Fruit fly (Drosophila melanogaster) whole organism, embryonic: ENCODE measurements around the gene CG1840.

Experiments
- Atf3 ChIP-seq: fragments of 200-800 bp; sonication (Bioruptor generic); optimal IDR thresholded peaks from 3 replicates; lab custom pipeline; 2016; ENCODE audit warnings: missing biosample characterization, missing genetic modification characterization
- B-H2 ChIP-seq: fragments of 200-800 bp; sonication (Bioruptor generic); optimal IDR thresholded peaks from 2 replicates; lab custom pipeline; 2018; ENCODE audit warnings: missing biosample characterization, mild to moderate bottlenecking, missing genetic modification characterization
- CG13424 ChIP-seq: fragments of 200-800 bp; sonication (Bioruptor generic); optimal IDR thresholded peaks from 2 replicates; lab custom pipeline; 2019; ENCODE audit warnings: missing biosample characterization, mild to moderate bottlenecking, missing genetic modification characterization, moderate library complexity
- CG15073 ChIP-seq: fragments of 200-800 bp; sonication (Bioruptor generic); optimal IDR thresholded peaks from 2 replicates; lab custom pipeline; 2016; ENCODE audit warnings: missing biosample characterization, missing genetic modification characterization
- CG1647 ChIP-seq: fragments of 200-800 bp; sonication (Bioruptor generic); optimal IDR thresholded peaks from 3 replicates; lab custom pipeline; 2016; ENCODE audit warnings: missing biosample characterization, missing genetic modification characterization
- CG34376 ChIP-seq: fragments of 200-800 bp; sonication (Bioruptor generic); optimal IDR thresholded peaks from 2 replicates; lab custom pipeline; 2018; ENCODE audit warnings: missing biosample characterization, mild to moderate bottlenecking, missing genetic modification characterization
- CG4360 ChIP-seq: fragments of 200-800 bp; sonication (Bioruptor generic); IDR thresholded peaks from 2 replicates; pipeline ENCODE4 v1.3.6; 2022; ENCODE audit warnings: missing biosample characterization, missing genetic modification characterization
- CG4730 ChIP-seq: fragments of 200-800 bp; sonication (Bioruptor generic); IDR thresholded peaks from 2 replicates; pipeline ENCODE4 v1.3.6; 2022; ENCODE audit warnings: missing biosample characterization, missing genetic modification characterization
- CG6175 ChIP-seq: fragments of 200-800 bp; sonication (Bioruptor generic); IDR thresholded peaks from 3 replicates; pipeline ENCODE4 v1.3.6; 2022; ENCODE audit warnings: missing biosample characterization, missing genetic modification characterization
- CG6765 ChIP-seq: fragments of 200-800 bp; sonication (Bioruptor generic); optimal IDR thresholded peaks from 3 replicates; lab custom pipeline; 2017; ENCODE audit warnings: missing biosample characterization, mild to moderate bottlenecking, missing genetic modification characterization
- CG6791 ChIP-seq: fragments of 200-800 bp; sonication (Bioruptor generic); IDR thresholded peaks from 3 replicates; pipeline ENCODE4 v1.3.6; 2022; ENCODE audit warnings: missing biosample characterization, missing genetic modification characterization; ENCODE audit not compliant: partially characterized antibody
- CG8944 ChIP-seq: fragments of 200-800 bp; sonication (Bioruptor generic); optimal IDR thresholded peaks from 3 replicates; lab custom pipeline; 2016; ENCODE audit warnings: missing biosample characterization, missing genetic modification characterization
- CG9797 ChIP-seq: fragments of 200-800 bp; sonication (Bioruptor generic); optimal IDR thresholded peaks from 3 replicates; lab custom pipeline; 2018; ENCODE audit warnings: missing biosample characterization, mild to moderate bottlenecking, missing genetic modification characterization
- Dad ChIP-seq: fragments of 200-800 bp; sonication (Bioruptor generic); optimal IDR thresholded peaks from 3 replicates; lab custom pipeline; 2016; ENCODE audit warnings: missing biosample characterization, missing genetic modification characterization
- Dbx ChIP-seq: fragments of 200-800 bp; sonication (Bioruptor generic); IDR thresholded peaks from 3 replicates; pipeline ENCODE4 v1.3.6; 2022; ENCODE audit warnings: missing biosample characterization, missing genetic modification characterization
- Drgx ChIP-seq: fragments of 200-800 bp; sonication (Bioruptor generic); IDR thresholded peaks from 2 replicates; pipeline ENCODE4 v1.3.6; 2022; ENCODE audit warnings: missing biosample characterization, missing genetic modification characterization
- Ets65A ChIP-seq: fragments of 200-800 bp; sonication (Bioruptor generic); peaks from one replicate; lab custom pipeline; 2016; ENCODE audit warnings: missing biosample characterization, missing genetic modification characterization
- Ets97D ChIP-seq: fragments of 200-800 bp; sonication (Bioruptor generic); optimal IDR thresholded peaks from 3 replicates; lab custom pipeline; 2016; ENCODE audit warnings: missing biosample characterization, missing genetic modification characterization
- Hmr ChIP-seq: fragments of 200-800 bp; sonication (Bioruptor generic); optimal IDR thresholded peaks from 3 replicates; lab custom pipeline; 2017; ENCODE audit warnings: mild to moderate bottlenecking, missing biosample characterization, missing genetic modification reagents, missing genetic modification characterization
- Med ChIP-seq: fragments of 200-800 bp; sonication (Bioruptor generic); peaks from one replicate; lab custom pipeline; 2016; ENCODE audit warnings: missing biosample characterization, missing genetic modification characterization, mild to moderate bottlenecking, inconsistent platforms, moderate library complexity
- Pdp1 ChIP-seq, 2 experiments: fragments of 200-800 bp; sonication (Bioruptor generic); optimal IDR thresholded peaks; 3 replicates each; lab custom pipeline; 2016; ENCODE audit warnings: missing biosample characterization in 2 of 2, missing genetic modification characterization in 2 of 2, mild to moderate bottlenecking in 1 of 2, moderate library complexity in 1 of 2
- Scr ChIP-seq: fragments of 200-800 bp; sonication (Bioruptor generic); IDR thresholded peaks from 2 replicates; pipeline ENCODE4 v1.3.6; 2022; ENCODE audit warnings: missing biosample characterization, missing genetic modification characterization; ENCODE audit not compliant: partially characterized antibody
- Sry-δ ChIP-seq: fragments of 200-800 bp; sonication (Bioruptor generic); optimal IDR thresholded peaks from 2 replicates; lab custom pipeline; 2016; ENCODE audit warnings: missing biosample characterization, missing genetic modification characterization
- al ChIP-seq: fragments of 200-800 bp; sonication (Bioruptor generic); IDR thresholded peaks from 2 replicates; pipeline ENCODE4 v1.3.6; 2022; ENCODE audit warnings: missing biosample characterization, missing genetic modification characterization
- cg ChIP-seq: fragments of 200-800 bp; sonication (Bioruptor generic); optimal IDR thresholded peaks from 3 replicates; lab custom pipeline; 2019; ENCODE audit warnings: missing biosample characterization, mild to moderate bottlenecking, missing genetic modification characterization, moderate library complexity
- chif ChIP-seq, 2 experiments: fragments of 200-800 bp; sonication (Bioruptor generic); optimal IDR thresholded peaks; 3 replicates each; lab custom pipeline; 2016; ENCODE audit warnings: missing biosample characterization in 2 of 2, missing genetic modification characterization in 2 of 2
- chm ChIP-seq: fragments of 200-800 bp; sonication (Bioruptor generic); IDR thresholded peaks from 2 replicates; pipeline ENCODE4 v1.3.6; 2022; ENCODE audit warnings: missing biosample characterization, missing genetic modification characterization
- cwo ChIP-seq: fragments of 200-800 bp; sonication (Bioruptor generic); optimal IDR thresholded peaks from 3 replicates; lab custom pipeline; 2017; ENCODE audit warnings: missing biosample characterization, missing genetic modification characterization, mild to moderate bottlenecking, moderate library complexity, missing genetic modification reagents
- disco-r ChIP-seq: fragments of 200-800 bp; sonication (Bioruptor generic); optimal IDR thresholded peaks from 2 replicates; lab custom pipeline; 2016; ENCODE audit warnings: missing biosample characterization, missing genetic modification characterization
- exex ChIP-seq: fragments of 200-800 bp; sonication (Bioruptor generic); optimal IDR thresholded peaks from 4 replicates; lab custom pipeline; 2018; ENCODE audit warnings: missing biosample characterization, mild to moderate bottlenecking, missing genetic modification characterization, moderate library complexity
- gcm ChIP-seq: fragments of 200-800 bp; sonication (Bioruptor generic); optimal IDR thresholded peaks from 2 replicates; lab custom pipeline; 2019; ENCODE audit warnings: missing biosample characterization, mild to moderate bottlenecking, missing genetic modification characterization, moderate library complexity
- grau ChIP-seq: fragments of 200-800 bp; optimal IDR thresholded peaks from 3 replicates; lab custom pipeline; 2019; ENCODE audit warnings: missing biosample characterization, mild to moderate bottlenecking, missing genetic modification characterization, moderate library complexity
- grn ChIP-seq: fragments of 200-800 bp; sonication (Bioruptor generic); optimal IDR thresholded peaks from 3 replicates; lab custom pipeline; 2017; ENCODE audit warnings: missing biosample characterization, missing genetic modification characterization
- her ChIP-seq: fragments of 200-800 bp; sonication (Bioruptor generic); optimal IDR thresholded peaks from 2 replicates; lab custom pipeline; 2016; ENCODE audit warnings: missing biosample characterization, missing genetic modification characterization
- lilli ChIP-seq: fragments of 200-800 bp; sonication (Bioruptor generic); optimal IDR thresholded peaks from 3 replicates; lab custom pipeline; 2016; ENCODE audit warnings: missing biosample characterization, missing genetic modification characterization
- luna ChIP-seq: fragments of 200-800 bp; sonication (Bioruptor generic); optimal IDR thresholded peaks from 2 replicates; lab custom pipeline; 2016; ENCODE audit warnings: missing biosample characterization, missing genetic modification characterization
- mirr ChIP-seq: fragments of 200-800 bp; sonication (Bioruptor generic); optimal IDR thresholded peaks from 3 replicates; lab custom pipeline; 2018; ENCODE audit warnings: missing biosample characterization, mild to moderate bottlenecking, missing genetic modification characterization
- p53 ChIP-seq: fragments of 200-800 bp; sonication (Bioruptor generic); optimal IDR thresholded peaks from 2 replicates; lab custom pipeline; 2016; ENCODE audit warnings: missing biosample characterization, missing genetic modification characterization
- pita ChIP-seq: fragments of 200-800 bp; sonication (Bioruptor generic); optimal IDR thresholded peaks from 2 replicates; lab custom pipeline; 2017; ENCODE audit warnings: missing biosample characterization, mild to moderate bottlenecking, missing genetic modification characterization
- row ChIP-seq: fragments of 200-800 bp; sonication (Bioruptor generic); IDR thresholded peaks from 3 replicates; pipeline ENCODE4 v1.3.6; 2022; ENCODE audit warnings: missing biosample characterization, missing genetic modification characterization
- sc ChIP-seq, 3 experiments: fragments of >200 bp in 2 of 3; fragments of 200-800 bp in 1 of 3; sonication (Bioruptor generic) in 1 of 3; optimal IDR thresholded peaks; 2 replicates in 2 of 3; 3 replicates in 1 of 3; lab custom pipeline; 2017; ENCODE audit warnings: mild to moderate bottlenecking in 1 of 3, missing biosample characterization in 1 of 3, missing genetic modification characterization in 1 of 3, missing genetic modification reagents in 1 of 3
- sd ChIP-seq: fragments of 200-800 bp; sonication (Bioruptor generic); optimal IDR thresholded peaks from 3 replicates; lab custom pipeline; 2018; ENCODE audit warnings: missing biosample characterization, mild to moderate bottlenecking, missing genetic modification characterization, moderate library complexity
- stwl ChIP-seq: fragments of 200-800 bp; sonication (Bioruptor generic); optimal IDR thresholded peaks from 3 replicates; lab custom pipeline; 2018; ENCODE audit warnings: missing biosample characterization, mild to moderate bottlenecking, missing genetic modification characterization, moderate library complexity
- sug ChIP-seq: fragments of 200-800 bp; optimal IDR thresholded peaks from 2 replicates; lab custom pipeline; 2019; ENCODE audit warnings: missing biosample characterization, mild to moderate bottlenecking, missing genetic modification characterization, moderate library complexity
- tgo ChIP-seq: fragments of 200-800 bp; sonication (Bioruptor generic); IDR thresholded peaks from 3 replicates; pipeline ENCODE4 v1.3.6; 2022; ENCODE audit warnings: missing biosample characterization, missing genetic modification characterization
- tna ChIP-seq: fragments of 200-800 bp; sonication (Bioruptor generic); IDR thresholded peaks from 2 replicates; pipeline ENCODE4 v1.3.6; 2022; ENCODE audit warnings: missing biosample characterization, missing genetic modification characterization; ENCODE audit not compliant: partially characterized antibody
- unpg ChIP-seq: fragments of 200-800 bp; sonication (Bioruptor generic); optimal IDR thresholded peaks from 3 replicates; lab custom pipeline; 2018; ENCODE audit warnings: missing biosample characterization, mild to moderate bottlenecking, missing genetic modification characterization, moderate library complexity

CG1840 gene

DNA sequence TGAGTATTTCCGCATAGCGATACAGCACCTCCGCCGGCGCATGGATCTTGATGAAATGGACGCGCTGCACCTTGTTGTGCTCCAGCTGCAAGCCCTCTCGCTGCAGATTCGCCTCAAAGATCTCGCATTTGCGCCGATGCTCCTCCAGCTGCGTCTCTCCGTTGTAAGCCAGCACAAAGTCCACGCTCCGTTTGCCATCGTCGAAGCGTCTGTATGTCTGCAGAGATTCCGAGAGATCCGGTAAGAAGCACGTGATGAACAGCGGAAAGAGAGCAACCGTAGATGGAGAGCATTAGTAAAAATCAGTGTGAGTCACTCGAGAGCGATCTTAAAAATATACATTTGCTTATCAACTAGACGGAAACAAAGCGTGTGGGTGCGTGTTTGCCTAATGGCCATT, 6.5 kb upstream of the CG1840 start (continued):
- TF ChIP-seq B-H2 (no peak), CG9797 (no peak), CG6765 (GFP tag; lab: Kevin White, UChicago) (no peak), cwo (GFP tag; lab: Kevin White, UChicago) (peak; percentile 76)

DNA sequence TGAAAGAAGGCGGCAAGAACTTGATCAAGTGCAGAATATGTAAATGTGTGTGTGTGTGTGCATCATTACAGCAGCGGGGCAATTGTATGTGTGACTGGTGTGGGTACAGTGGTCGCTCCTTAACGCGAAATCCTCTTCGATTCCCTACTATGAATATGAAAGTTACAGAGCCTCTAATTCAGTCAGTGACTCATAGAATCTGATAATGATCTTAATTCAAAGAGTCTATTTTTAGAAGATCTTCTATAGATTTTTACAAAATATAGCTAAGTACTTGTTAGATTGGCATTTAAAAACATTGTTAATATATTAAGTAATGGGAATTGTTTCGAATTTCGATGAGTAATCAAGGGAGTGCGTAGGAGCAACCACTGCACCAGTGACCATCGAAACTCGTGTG, 5.7 kb upstream of the CG1840 start:
- no peak for TF ChIP-seq sc (optimal IDR thresholded peaks at IDR 0.05; lab: Kevin White, UChicago)
- TF ChIP-seq sc (GFP tag; optimal IDR thresholded peaks at IDR 0.05; lab: Kevin White, UChicago) = no peak
- peak; percentile 22 for TF ChIP-seq cg (GFP tag; lab: Kevin White, UChicago)
- no peak for TF ChIP-seq CG6175 (GFP tag; lab: Robert Waterston, UW)
- no peak for TF ChIP-seq Sry-δ (GFP tag; lab: Kevin White, UChicago)
- no peak for TF ChIP-seq Dbx (GFP tag; lab: Robert Waterston, UW)
- peak; percentile 68 for TF ChIP-seq grau (tag; lab: Kevin White, UChicago)
- no peak for TF ChIP-seq CG4360 (GFP tag; lab: Robert Waterston, UW)
- no peak for TF ChIP-seq p53 (GFP tag; lab: Kevin White, UChicago)
- TF ChIP-seq pita (GFP tag; lab: Kevin White, UChicago) = no peak
- TF ChIP-seq stwl (tag; lab: Kevin White, UChicago) = no peak
- TF ChIP-seq Dad (GFP tag; lab: Kevin White, UChicago) = no peak
- no peak for TF ChIP-seq chm (GFP tag; lab: Robert Waterston, UW)
- no peak for TF ChIP-seq disco-r
- TF ChIP-seq tna (GFP tag; lab: Robert Waterston, UW) = no peak
- no peak for TF ChIP-seq unpg
- TF ChIP-seq Atf3 (GFP tag; lab: Kevin White, UChicago) = no peak
- no peak for TF ChIP-seq Drgx (GFP tag; lab: Robert Waterston, UW)
- no peak for TF ChIP-seq Scr (GFP tag; lab: Robert Waterston, UW)
- TF ChIP-seq row (GFP tag; lab: Robert Waterston, UW) = peak; percentile 8; the same call in 1 of the 3 replicates
- TF ChIP-seq Ets65A (GFP tag; lab: Kevin White, UChicago) = no peak

DNA sequence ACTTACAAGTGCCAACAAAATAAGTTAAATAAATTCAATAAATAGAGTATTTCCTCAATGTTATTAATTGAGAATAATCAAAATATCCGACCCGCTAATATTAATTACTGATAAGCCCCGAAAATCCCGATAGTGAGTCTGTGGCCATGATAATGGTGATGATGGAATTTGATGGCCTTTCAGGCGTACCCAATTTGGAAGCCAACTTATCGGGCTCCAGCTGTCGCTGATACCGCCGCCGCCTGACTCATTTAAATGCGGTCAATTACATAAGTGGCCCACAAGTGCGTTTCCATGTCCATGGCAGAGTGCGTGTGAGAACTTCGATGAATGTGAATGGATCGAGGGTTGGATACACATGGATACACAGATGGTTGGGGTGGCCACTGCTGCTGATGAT, 4.0 kb upstream of the CG1840 start:
- TF ChIP-seq Pdp1 (GFP tag; optimal IDR thresholded peaks at IDR 0.05; lab: Kevin White, UChicago) (peak in 1 of 2 experiments; percentile 89), sug (tag; lab: Kevin White, UChicago) (peak; percentile 51), exex (tag; lab: Kevin White, UChicago) (peak; percentile 85), mirr (GFP tag; lab: Kevin White, UChicago) (peak; percentile 30), lilli (GFP tag; lab: Kevin White, UChicago) (peak; percentile 10), CG34376 (GFP tag; lab: Kevin White, UChicago) (peak; percentile 58), Med (GFP tag; lab: Kevin White, UChicago) (peak; percentile 28), gcm (GFP tag; lab: Kevin White, UChicago) (no peak), CG8944 (GFP tag; lab: Kevin White, UChicago) (no peak), CG1647 (GFP tag; lab: Kevin White, UChicago) (no peak), grn (peak; percentile 31), sd (tag; lab: Kevin White, UChicago) (peak; percentile 57)

DNA sequence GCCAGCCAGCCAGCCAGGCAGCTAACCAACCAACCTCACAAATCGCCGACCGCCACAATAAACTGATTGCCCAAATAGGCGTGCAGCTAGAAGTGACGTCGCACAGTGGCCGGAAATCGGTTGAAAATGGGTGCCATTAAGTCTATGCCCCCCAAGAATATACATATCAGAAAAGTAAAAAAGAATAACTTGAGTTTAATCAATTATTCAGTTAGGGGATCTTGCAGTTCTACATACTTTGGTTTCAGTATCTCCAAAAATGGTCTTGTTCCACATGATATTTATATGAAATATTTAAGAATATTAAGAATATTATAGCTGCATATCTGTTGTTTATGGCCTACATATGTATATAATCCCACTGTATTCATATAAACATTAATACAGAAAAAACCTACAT, 2.8 kb upstream of the CG1840 start:
- TF ChIP-seq CG4730 (GFP tag; lab: Robert Waterston, UW) = no peak
- peak; percentile 44; the same call in 1 of the 3 replicates for TF ChIP-seq Dbx (GFP tag; lab: Robert Waterston, UW)
- peak; percentile 61 for TF ChIP-seq CG13424
- TF ChIP-seq chif (GFP tag; optimal IDR thresholded peaks at IDR 0.05; lab: Kevin White, UChicago) = no peak
- no peak for TF ChIP-seq al (GFP tag; lab: Robert Waterston, UW)
- no peak for TF ChIP-seq luna (GFP tag; lab: Kevin White, UChicago)
- TF ChIP-seq tgo = no peak
- peak; percentile 49 for TF ChIP-seq unpg
- peak; percentile 49 for TF ChIP-seq Hmr (GFP tag; lab: Kevin White, UChicago)
- TF ChIP-seq CG6791 (GFP tag; lab: Robert Waterston, UW) = no peak
- TF ChIP-seq CG15073 (GFP tag; lab: Kevin White, UChicago) = no peak
- no peak for TF ChIP-seq her (GFP tag; lab: Kevin White, UChicago)
- TF ChIP-seq Ets97D (GFP tag; lab: Kevin White, UChicago) = no peak
- peak; percentile 37 for TF ChIP-seq mirr (GFP tag; lab: Kevin White, UChicago)
